Worm (Caenorhabditis elegans): Measurements from ENCODE around the gene acdh-8.

- TF ChIP-seq ceh-19 (GFP tag; optimal IDR thresholded peaks at IDR 0.05) (no peak), ama-1 (optimal IDR thresholded peaks at IDR 0.05) (no peak)
Measured at ce11 chrII:5765318-5765717, 29.0 kb upstream of the acdh-8 start, which contains the start of gene ifb-1.
